Worm (Caenorhabditis elegans) whole organism, L1 larva: ENCODE data around the gene str-90.

Experiments used
- C34B4.2 ChIP-seq: sonication (generic microtip); optimal IDR thresholded peaks from 2 replicates; lab custom pipeline; 2017; ENCODE audit warnings: mild to moderate bottlenecking, missing genetic modification characterization, missing compliant biosample characterization
- F16B12.6 ChIP-seq: fragments of 150-350 bp; optimal IDR thresholded peaks from 2 replicates; lab custom pipeline; 2014; ENCODE audit warnings: missing biosample characterization, missing genetic modification characterization
- Y116A8C.19 ChIP-seq: sonication (generic microtip); optimal IDR thresholded peaks from 2 replicates; lab custom pipeline; 2016; ENCODE audit warnings: missing compliant biosample characterization, missing genetic modification characterization, borderline replicate concordance
- aha-1 ChIP-seq: fragments of 150-350 bp; optimal IDR thresholded peaks from 2 replicates; lab custom pipeline; 2014; ENCODE audit warnings: missing biosample characterization, missing genetic modification characterization
- alr-1 ChIP-seq: fragments of 200-800 bp; sonication (Bioruptor generic); optimal IDR thresholded peaks from 2 replicates; lab custom pipeline; 2018; ENCODE audit warnings: borderline replicate concordance, mild to moderate bottlenecking, missing genetic modification characterization, missing compliant biosample characterization
- aly-2 ChIP-seq: fragments of 150-350 bp; optimal IDR thresholded peaks from 2 replicates; lab custom pipeline; 2014; ENCODE audit warnings: missing biosample characterization, missing genetic modification characterization
- ama-1 ChIP-seq: fragments of 150-350 bp; optimal IDR thresholded peaks from 2 replicates; lab custom pipeline; 2014
- blmp-1 ChIP-seq: fragments of 150-350 bp; optimal IDR thresholded peaks from 2 replicates; lab custom pipeline; 2014; ENCODE audit warnings: missing biosample characterization, missing genetic modification characterization
- ceh-63 ChIP-seq: fragments of 200-800 bp; sonication (Bioruptor generic); optimal IDR thresholded peaks from 2 replicates; lab custom pipeline; 2018; ENCODE audit warnings: mild to moderate bottlenecking, missing genetic modification characterization, missing compliant biosample characterization
- ceh-88 ChIP-seq: fragments of 200-800 bp; sonication (Bioruptor generic); IDR thresholded peaks from 2 replicates; pipeline ENCODE4 v1.3.6; 2022; ENCODE audit warnings: missing genetic modification characterization, missing compliant biosample characterization
- ces-1 ChIP-seq: fragments of 150-350 bp; optimal IDR thresholded peaks from 2 replicates; lab custom pipeline; 2014; ENCODE audit warnings: missing biosample characterization, missing genetic modification reagents, missing genetic modification characterization
- dsc-1 ChIP-seq: sonication (generic microtip); optimal IDR thresholded peaks from 2 replicates; lab custom pipeline; 2016; ENCODE audit warnings: mild to moderate bottlenecking, missing genetic modification characterization, missing compliant biosample characterization
- elt-2 ChIP-seq: sonication (generic microtip); optimal IDR thresholded peaks from 2 replicates; lab custom pipeline; 2016; ENCODE audit warnings: missing genetic modification characterization, mild to moderate bottlenecking, inconsistent platforms, missing compliant biosample characterization, missing genetic modification reagents
- fkh-4 ChIP-seq: sonication (generic microtip); optimal IDR thresholded peaks from 2 replicates; lab custom pipeline; 2016; ENCODE audit warnings: missing compliant biosample characterization, missing genetic modification characterization, borderline replicate concordance
- fkh-8 ChIP-seq: sonication (generic microtip); optimal IDR thresholded peaks from 2 replicates; lab custom pipeline; 2016; ENCODE audit warnings: mild to moderate bottlenecking, missing genetic modification characterization, missing compliant biosample characterization
- irx-1 ChIP-seq: sonication (generic microtip); optimal IDR thresholded peaks from 2 replicates; lab custom pipeline; 2016; ENCODE audit warnings: missing genetic modification characterization, missing compliant biosample characterization
- jun-1 ChIP-seq: fragments of 150-350 bp; optimal IDR thresholded peaks from 2 replicates; lab custom pipeline; 2014; ENCODE audit warnings: missing biosample characterization, missing genetic modification reagents, missing genetic modification characterization
- lin-14 ChIP-seq: fragments of 200-800 bp; sonication (Bioruptor generic); optimal IDR thresholded peaks from 2 replicates; lab custom pipeline; 2018; ENCODE audit warnings: mild to moderate bottlenecking, missing genetic modification characterization, moderate library complexity, missing compliant biosample characterization
- lin-39 ChIP-seq: fragments of 150-350 bp; optimal IDR thresholded peaks from 2 replicates; lab custom pipeline; 2014; ENCODE audit warnings: missing biosample characterization, missing genetic modification reagents, missing genetic modification characterization
- lsy-2 ChIP-seq, 2 experiments: fragments of 150-350 bp; optimal IDR thresholded peaks; 2 replicates each; lab custom pipeline; 2014; ENCODE audit warnings: missing biosample characterization in 2 of 2, missing genetic modification characterization in 2 of 2
- mab-9 ChIP-seq: fragments of 200-800 bp; sonication (Bioruptor generic); IDR thresholded peaks from 2 replicates; pipeline ENCODE4 v1.3.6; 2022; ENCODE audit warnings: missing genetic modification reagents, missing genetic modification characterization, missing compliant biosample characterization
- nhr-19 ChIP-seq: fragments of 200-800 bp; sonication (Bioruptor generic); conservative IDR thresholded peaks from 2 replicates; pipeline ENCODE4 v1.3.6; 2022; ENCODE audit warnings: missing genetic modification characterization, missing compliant biosample characterization
- nhr-20 ChIP-seq: sonication (generic microtip); optimal IDR thresholded peaks from 2 replicates; lab custom pipeline; 2016; ENCODE audit warnings: mild to moderate bottlenecking, missing genetic modification characterization, missing compliant biosample characterization
- nhr-47 ChIP-seq: sonication (generic microtip); optimal IDR thresholded peaks from 2 replicates; lab custom pipeline; 2016; ENCODE audit warnings: mild to moderate bottlenecking, missing genetic modification characterization, moderate library complexity, missing compliant biosample characterization
- nhr-76 ChIP-seq: sonication (generic microtip); optimal IDR thresholded peaks from 2 replicates; lab custom pipeline; 2017; ENCODE audit warnings: missing biosample characterization, missing genetic modification characterization
- nhr-84 ChIP-seq: sonication (generic microtip); optimal IDR thresholded peaks from 2 replicates; lab custom pipeline; 2017; ENCODE audit warnings: missing biosample characterization, missing genetic modification characterization
- nhr-85 ChIP-seq: sonication (generic microtip); peaks from one replicate; lab custom pipeline; 2016; ENCODE audit warnings: missing genetic modification characterization, inconsistent platforms, missing compliant biosample characterization
- pqm-1 ChIP-seq: sonication (generic microtip); optimal IDR thresholded peaks from 3 replicates; lab custom pipeline; 2017; ENCODE audit warnings: missing biosample characterization, missing genetic modification characterization
- skn-1 ChIP-seq: fragments of 150-350 bp; optimal IDR thresholded peaks from 2 replicates; lab custom pipeline; 2014; ENCODE audit warnings: missing biosample characterization, missing genetic modification characterization
- snpc-4 ChIP-seq: fragments of 150-350 bp; optimal IDR thresholded peaks from 2 replicates; lab custom pipeline; 2014; ENCODE audit warnings: missing biosample characterization, missing genetic modification characterization
- snu-23 ChIP-seq: sonication (generic microtip); optimal IDR thresholded peaks from 2 replicates; lab custom pipeline; 2016; ENCODE audit warnings: missing genetic modification characterization, missing compliant biosample characterization
- tbx-2 ChIP-seq: sonication (generic microtip); optimal IDR thresholded peaks from 2 replicates; lab custom pipeline; 2016; ENCODE audit warnings: missing genetic modification characterization, missing compliant biosample characterization
- unc-130 ChIP-seq: fragments of 150-350 bp; optimal IDR thresholded peaks from 2 replicates; lab custom pipeline; 2017; ENCODE audit warnings: missing biosample characterization, missing genetic modification characterization, inconsistent platforms
- unc-86 ChIP-seq: sonication (generic microtip); optimal IDR thresholded peaks from 2 replicates; lab custom pipeline; 2016; ENCODE audit warnings: missing genetic modification characterization, missing compliant biosample characterization
- unc-98 ChIP-seq: fragments of 200-800 bp; sonication (Bioruptor generic); IDR thresholded peaks from 2 replicates; pipeline ENCODE4 v1.3.6; 2022; ENCODE audit warnings: missing genetic modification characterization, missing compliant biosample characterization
- zip-4 ChIP-seq: fragments of 200-800 bp; sonication (Bioruptor generic); optimal IDR thresholded peaks from 2 replicates; lab custom pipeline; 2018; ENCODE audit warnings: mild to moderate bottlenecking, missing genetic modification characterization, moderate library complexity, missing compliant biosample characterization
- ztf-11 ChIP-seq, 2 experiments: sonication (generic microtip); optimal IDR thresholded peaks; 2 replicates each; lab custom pipeline; 2016 to 2017; ENCODE audit warnings: missing genetic modification characterization in 2 of 2, missing biosample characterization in 1 of 2, missing compliant biosample characterization in 1 of 2
- ztf-4 ChIP-seq: fragments of 150-350 bp; optimal IDR thresholded peaks from 2 replicates; lab custom pipeline; 2014; ENCODE audit warnings: missing biosample characterization, missing genetic modification characterization

str-90 gene

ce11 chrV:8079813-8080212 is 23.2 kb upstream of the str-90 start (continued):
- TF ChIP-seq nhr-76: no peak
- TF ChIP-seq, all 84 proteins: peak for 7

DNA sequence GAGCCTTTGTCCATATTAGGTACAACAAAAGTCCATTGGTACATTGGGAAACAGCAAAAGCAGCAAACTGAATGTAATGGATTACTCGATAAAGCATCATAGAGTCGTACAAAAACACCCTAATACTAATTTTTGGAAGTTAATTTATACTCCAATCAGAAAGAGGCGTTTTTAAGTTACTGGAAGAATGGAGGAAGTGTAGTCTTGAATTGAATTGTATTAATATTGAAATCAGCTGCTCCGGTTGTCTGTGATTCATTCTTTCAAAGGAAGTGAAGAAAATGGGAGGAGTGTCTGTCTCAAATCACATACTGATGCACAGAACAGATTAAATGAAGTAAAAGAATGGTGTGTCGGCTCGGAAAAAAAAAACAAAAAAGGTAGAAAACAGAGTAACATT is 21.5 kb upstream of the str-90 start, which contains the start of gene str-131:
str-131 (minus strand) TSS at position 101 of the 400 bp plus-strand sequence.
- no peak for TF ChIP-seq ces-1 (GFP tag; lab: Kevin White, UChicago)
- TF ChIP-seq jun-1 (tag; lab: Kevin White, UChicago): no peak

DNA sequence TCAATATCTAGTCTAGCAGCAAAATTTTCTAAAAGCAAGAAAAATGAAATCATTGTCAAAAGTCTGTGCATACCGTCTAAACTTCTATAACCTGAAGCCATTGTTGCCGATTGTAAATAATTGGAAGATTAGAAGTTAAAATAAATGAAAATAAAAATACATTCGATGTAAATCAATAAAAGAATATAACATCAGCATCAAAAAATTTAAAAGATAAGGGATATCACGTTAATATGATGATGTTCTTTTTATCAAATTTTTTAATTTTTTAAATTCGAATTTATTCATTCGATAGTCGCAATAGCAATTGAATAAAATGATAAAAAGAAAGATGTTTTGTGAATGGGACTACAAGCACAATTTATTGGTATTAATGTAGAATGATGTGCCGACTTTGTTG is 17.9 kb upstream of the str-90 start, which contains the start of gene C09H5.7:
C09H5.7 (minus strand) TSS at position 101 of the 400 bp plus-strand sequence.
- no peak for TF ChIP-seq aly-2 (tag; lab: Kevin White, UChicago)
- TF ChIP-seq irx-1: no peak
- no peak for TF ChIP-seq C34B4.2 (tag; lab: Kevin White, UChicago)

ce11 chrV:8090595-8090994 is 12.5 kb upstream of the str-90 start, which contains the start of gene str-130:
Gene str-130 (minus strand): TSS chrV:8090695.
- TF ChIP-seq elt-2 (tag; lab: Kevin White, UChicago) (no peak), unc-98 (GFP tag; lab: Robert Waterston, UW) (no peak), unc-86 (tag; lab: Kevin White, UChicago) (no peak), snpc-4 (no peak), nhr-47 (tag; lab: Kevin White, UChicago) (no peak), ztf-4 (tag; lab: Kevin White, UChicago) (no peak), mab-9 (GFP tag; lab: Robert Waterston, UW) (no peak), ceh-63 (GFP tag; lab: Kevin White, UChicago) (no peak), F16B12.6 (tag; lab: Kevin White, UChicago) (no peak), ceh-88 (GFP tag; lab: Robert Waterston, UW) (no peak), snu-23 (GFP tag; lab: Kevin White, UChicago) (no peak), lin-39 (tag; lab: Kevin White, UChicago) (no peak), tbx-2 (no peak), zip-4 (GFP tag; lab: Kevin White, UChicago) (no peak), blmp-1 (tag; lab: Kevin White, UChicago) (no peak), nhr-84 (tag; lab: Kevin White, UChicago) (no peak), ztf-11 (tag; optimal IDR thresholded peaks at IDR 0.05; lab: Kevin White, UChicago) (no peak)

ce11 chrV:8092385-8092784 is 10.7 kb upstream of the str-90 start, which contains the start of gene str-129:
Gene str-129 (minus strand): TSS chrV:8092485.
- no peak for TF ChIP-seq snpc-4
- no peak for TF ChIP-seq snu-23 (GFP tag; lab: Kevin White, UChicago)
- no peak for TF ChIP-seq lsy-2 (tag; optimal IDR thresholded peaks at IDR 0.05; lab: Kevin White, UChicago)
- TF ChIP-seq F16B12.6 (tag; lab: Kevin White, UChicago): no peak
- TF ChIP-seq fkh-4 (tag; lab: Kevin White, UChicago): no peak
- no peak for TF ChIP-seq aha-1 (tag; lab: Kevin White, UChicago)
- TF ChIP-seq nhr-19 (GFP tag; lab: Robert Waterston, UW): no peak
- no peak for TF ChIP-seq dsc-1 (tag; lab: Kevin White, UChicago)
- no peak for TF ChIP-seq tbx-2

DNA sequence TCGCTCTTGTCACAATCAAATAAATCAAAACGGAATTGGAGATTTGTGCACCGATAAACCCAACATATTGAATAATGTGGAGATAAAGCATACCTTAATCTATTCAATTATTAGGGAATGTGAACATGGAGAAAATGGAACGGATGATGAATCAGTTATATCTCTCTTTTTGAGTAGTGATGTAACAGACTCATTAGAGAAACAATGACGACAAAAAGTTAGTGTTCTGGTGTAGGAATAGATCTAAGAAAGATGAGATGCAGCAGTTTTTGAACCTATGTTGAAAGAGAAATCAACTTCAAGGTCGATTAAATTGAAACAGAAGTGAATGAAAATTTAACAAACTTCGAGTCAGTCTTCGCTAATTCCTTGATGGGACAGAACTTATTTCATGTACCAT is 7.7 kb upstream of the str-90 start, which contains the start of gene str-146:
str-146 (minus strand) TSS at position 101 of the 400 bp plus-strand sequence.
- TF ChIP-seq aha-1 (tag; lab: Kevin White, UChicago) (no peak), lin-14 (no peak), elt-2 (tag; lab: Kevin White, UChicago) (no peak), nhr-20 (tag; lab: Kevin White, UChicago) (no peak), zip-4 (GFP tag; lab: Kevin White, UChicago) (no peak), Y116A8C.19 (tag; lab: Kevin White, UChicago) (no peak), C34B4.2 (tag; lab: Kevin White, UChicago) (no peak), unc-130 (tag; lab: Kevin White, UChicago) (no peak), fkh-8 (tag; lab: Kevin White, UChicago) (no peak), alr-1 (tag; lab: Kevin White, UChicago) (no peak), ztf-11 (tag; optimal IDR thresholded peaks at IDR 0.05; lab: Kevin White, UChicago) (no peak), ama-1 (lab: Kevin White, UChicago) (no peak), skn-1 (no peak), pqm-1 (tag; lab: Kevin White, UChicago) (no peak), nhr-85 (no peak)
